Worm (Caenorhabditis elegans) whole organism, young adult: ENCODE measurements around the gene vps-36.

Experiments
- B0261.1 ChIP-seq: sonication (generic microtip); optimal IDR thresholded peaks from 2 replicates; lab custom pipeline; 2016; ENCODE audit warnings: mild to moderate bottlenecking, missing genetic modification characterization, moderate library complexity, missing compliant biosample characterization
- C06A6.2 ChIP-seq: fragments of 200-800 bp; sonication (Bioruptor generic); conservative IDR thresholded peaks from 2 replicates; pipeline ENCODE4 v1.3.6; 2022; ENCODE audit warnings: missing genetic modification characterization, missing compliant biosample characterization
- D2030.7 ChIP-seq: fragments of 200-800 bp; sonication (Bioruptor generic); IDR thresholded peaks from 2 replicates; pipeline ENCODE4 v1.3.6; 2022; ENCODE audit warnings: missing genetic modification reagents, missing genetic modification characterization, missing compliant biosample characterization
- F23B12.7 ChIP-seq: sonication (generic microtip); optimal IDR thresholded peaks from 2 replicates; lab custom pipeline; 2017; ENCODE audit warnings: missing genetic modification characterization, mild to moderate bottlenecking, missing compliant biosample characterization, antibody characterized with exemption, moderate library complexity; ENCODE audit not compliant: insufficient read depth
- F52B5.7 ChIP-seq: sonication (generic microtip); optimal IDR thresholded peaks from 2 replicates; lab custom pipeline; 2016; ENCODE audit warnings: mild to moderate bottlenecking, missing genetic modification characterization, missing compliant biosample characterization
- F55B11.4 ChIP-seq: sonication (generic microtip); optimal IDR thresholded peaks from 2 replicates; lab custom pipeline; 2016; ENCODE audit warnings: missing compliant biosample characterization, missing genetic modification characterization, borderline replicate concordance; ENCODE audit not compliant: insufficient read depth
- K11D2.4 ChIP-seq: fragments of 200-800 bp; sonication (Bioruptor generic); IDR thresholded peaks from 2 replicates; pipeline ENCODE4 v1.3.6; 2022; ENCODE audit warnings: missing genetic modification reagents, missing genetic modification characterization, missing compliant biosample characterization
- T26A5.8 ChIP-seq: sonication (generic microtip); optimal IDR thresholded peaks from 2 replicates; lab custom pipeline; 2016; ENCODE audit warnings: missing genetic modification characterization, missing compliant biosample characterization
- Y56A3A.18 ChIP-seq: fragments of 200-800 bp; sonication (Bioruptor generic); IDR thresholded peaks from 2 replicates; pipeline ENCODE4 v1.3.6; 2022; ENCODE audit warnings: missing genetic modification reagents, missing genetic modification characterization, missing compliant biosample characterization
- Y67H2A.10 ChIP-seq: fragments of 200-800 bp; sonication (Bioruptor generic); conservative IDR thresholded peaks from 2 replicates; pipeline ENCODE4 v1.3.6; 2022; ENCODE audit warnings: missing genetic modification reagents, missing genetic modification characterization, missing compliant biosample characterization
- ZK185.1 ChIP-seq: sonication (generic microtip); optimal IDR thresholded peaks from 2 replicates; lab custom pipeline; 2016; ENCODE audit warnings: mild to moderate bottlenecking, missing genetic modification characterization, missing compliant biosample characterization; ENCODE audit not compliant: poor library complexity, severe bottlenecking
- akir-1 ChIP-seq: fragments of 200-800 bp; sonication (Bioruptor generic); optimal IDR thresholded peaks from 2 replicates; lab custom pipeline; 2018; ENCODE audit warnings: mild to moderate bottlenecking, missing genetic modification characterization, moderate library complexity, missing compliant biosample characterization
- aptf-2 ChIP-seq: fragments of 200-800 bp; sonication (Bioruptor generic); conservative IDR thresholded peaks from 2 replicates; pipeline ENCODE4 v1.3.6; 2022; ENCODE audit warnings: missing genetic modification reagents, missing genetic modification characterization, missing compliant biosample characterization
- attf-3 ChIP-seq: fragments of 200-800 bp; sonication (Bioruptor generic); conservative IDR thresholded peaks from 2 replicates; pipeline ENCODE4 v1.3.6; 2022; ENCODE audit warnings: missing genetic modification reagents, missing genetic modification characterization, missing compliant biosample characterization
- attf-6 ChIP-seq: fragments of 200-800 bp; sonication (Bioruptor generic); IDR thresholded peaks from 2 replicates; pipeline ENCODE4 v1.3.6; 2022; ENCODE audit warnings: missing genetic modification reagents, missing genetic modification characterization, missing compliant biosample characterization
- bed-1 ChIP-seq: fragments of 200-800 bp; sonication (Bioruptor generic); IDR thresholded peaks from 2 replicates; pipeline ENCODE4 v1.3.6; 2022; ENCODE audit warnings: missing genetic modification reagents, missing genetic modification characterization, missing compliant biosample characterization
- cebp-1 ChIP-seq, 2 experiments: fragments of 200-800 bp in 1 of 2; sonication (Bioruptor generic) in 1 of 2; sonication (generic microtip) in 1 of 2; IDR thresholded peaks in 1 of 2; optimal IDR thresholded peaks in 1 of 2; 2 replicates each; pipeline versions ENCODE4 v1.3.6 to Lab custom; 2017 to 2022; ENCODE audit warnings: missing compliant biosample characterization in 2 of 2, missing genetic modification characterization in 2 of 2, mild to moderate bottlenecking in 1 of 2, missing genetic modification reagents in 1 of 2, moderate library complexity in 1 of 2
- ceh-40 ChIP-seq: fragments of 200-800 bp; sonication (Bioruptor generic); IDR thresholded peaks from 2 replicates; pipeline ENCODE4 v1.3.6; 2022; ENCODE audit warnings: missing genetic modification characterization, missing compliant biosample characterization
- chd-7 ChIP-seq: sonication (generic microtip); optimal IDR thresholded peaks from 2 replicates; lab custom pipeline; 2016; ENCODE audit warnings: mild to moderate bottlenecking, missing genetic modification characterization, moderate library complexity, missing compliant biosample characterization
- die-1 ChIP-seq: sonication (generic microtip); optimal IDR thresholded peaks from 2 replicates; lab custom pipeline; 2016; ENCODE audit warnings: missing genotype, mild to moderate bottlenecking, missing genetic modification characterization, missing compliant biosample characterization
- dpff-1 ChIP-seq: sonication (generic microtip); optimal IDR thresholded peaks from 2 replicates; lab custom pipeline; 2017; ENCODE audit warnings: mild to moderate bottlenecking, missing genetic modification characterization, missing compliant biosample characterization
- egrh-3 ChIP-seq: fragments of 200-800 bp; sonication (Bioruptor generic); IDR thresholded peaks from 2 replicates; pipeline ENCODE4 v1.3.6; 2022; ENCODE audit warnings: missing genetic modification reagents, missing genetic modification characterization, missing compliant biosample characterization
- gei-17 ChIP-seq: fragments of 200-800 bp; sonication (Bioruptor generic); optimal IDR thresholded peaks from 2 replicates; lab custom pipeline; 2018; ENCODE audit warnings: mild to moderate bottlenecking, missing genetic modification characterization, missing compliant biosample characterization
- him-1 ChIP-seq: sonication (generic microtip); optimal IDR thresholded peaks from 2 replicates; lab custom pipeline; 2016; ENCODE audit warnings: missing genotype, missing genetic modification reagents, missing genetic modification characterization, missing compliant biosample characterization
- hlh-26 ChIP-seq: fragments of 200-800 bp; sonication (Bioruptor generic); conservative IDR thresholded peaks from 2 replicates; pipeline ENCODE4 v1.3.6; 2022; ENCODE audit warnings: missing genetic modification reagents, missing genetic modification characterization, missing compliant biosample characterization
- hmg-20 ChIP-seq: fragments of 200-800 bp; sonication (Bioruptor generic); IDR thresholded peaks from 2 replicates; pipeline ENCODE4 v1.3.6; 2022; ENCODE audit warnings: missing genetic modification reagents, missing genetic modification characterization, missing compliant biosample characterization
- hsf-1 ChIP-seq: fragments of 200-800 bp; sonication (Bioruptor generic); IDR thresholded peaks from 2 replicates; pipeline ENCODE4 v1.3.6; 2022; ENCODE audit warnings: missing genetic modification reagents, missing genetic modification characterization, missing compliant biosample characterization
- lag-1 ChIP-seq: fragments of 200-800 bp; sonication (Bioruptor generic); IDR thresholded peaks from 2 replicates; pipeline ENCODE4 v1.3.6; 2022; ENCODE audit warnings: missing genetic modification reagents, missing genetic modification characterization, missing compliant biosample characterization
- let-607 ChIP-seq, 2 experiments: fragments of 200-800 bp in 1 of 2; sonication (Bioruptor generic) in 1 of 2; sonication (generic microtip) in 1 of 2; optimal IDR thresholded peaks; 2 replicates each; lab custom pipeline; 2016 to 2018; ENCODE audit warnings: mild to moderate bottlenecking in 2 of 2, missing compliant biosample characterization in 2 of 2, missing genetic modification characterization in 2 of 2, moderate library complexity in 2 of 2, missing genotype in 1 of 2
- lin-35 ChIP-seq, 3 experiments: fragments of 150-350 bp in 2 of 3; sonication (generic microtip) in 1 of 3; optimal IDR thresholded peaks; 2 replicates each; lab custom pipeline; 2014 to 2018; ENCODE audit warnings: missing biosample characterization in 3 of 3, missing genetic modification characterization in 3 of 3, missing genetic modification reagents in 3 of 3
- lin-54 ChIP-seq: fragments of 200-800 bp; sonication (Bioruptor generic); optimal IDR thresholded peaks from 2 replicates; lab custom pipeline; 2018; ENCODE audit warnings: mild to moderate bottlenecking, missing genetic modification characterization, missing compliant biosample characterization
- madf-3 ChIP-seq: fragments of 200-800 bp; sonication (Bioruptor generic); IDR thresholded peaks from 2 replicates; pipeline ENCODE4 v1.3.6; 2022; ENCODE audit warnings: missing genetic modification reagents, missing genetic modification characterization, missing compliant biosample characterization
- madf-8 ChIP-seq: fragments of 200-800 bp; sonication (Bioruptor generic); conservative IDR thresholded peaks from 2 replicates; pipeline ENCODE4 v1.3.6; 2022; ENCODE audit warnings: missing genetic modification reagents, missing genetic modification characterization, missing compliant biosample characterization
- mel-28 ChIP-seq: sonication (generic microtip); optimal IDR thresholded peaks from 2 replicates; lab custom pipeline; 2016; ENCODE audit warnings: borderline replicate concordance, mild to moderate bottlenecking, missing genetic modification characterization, missing compliant biosample characterization
- nfya-2 ChIP-seq: fragments of 200-800 bp; sonication (Bioruptor generic); IDR thresholded peaks from 2 replicates; pipeline ENCODE4 v1.3.6; 2022; ENCODE audit warnings: missing genetic modification reagents, missing genetic modification characterization, missing compliant biosample characterization
- nhr-120 ChIP-seq: fragments of 200-800 bp; sonication (Bioruptor generic); IDR thresholded peaks from 2 replicates; pipeline ENCODE4 v1.3.6; 2022; ENCODE audit warnings: missing genetic modification characterization, missing compliant biosample characterization
- nhr-27 ChIP-seq: fragments of 200-800 bp; sonication (Bioruptor generic); optimal IDR thresholded peaks from 2 replicates; lab custom pipeline; 2018; ENCODE audit warnings: mild to moderate bottlenecking, missing genetic modification characterization, moderate library complexity, missing compliant biosample characterization
- nhr-80 ChIP-seq: sonication (generic microtip); optimal IDR thresholded peaks from 2 replicates; lab custom pipeline; 2016; ENCODE audit warnings: missing genetic modification characterization, missing compliant biosample characterization
- repo-1 ChIP-seq: sonication (generic microtip); optimal IDR thresholded peaks from 2 replicates; lab custom pipeline; 2017; ENCODE audit warnings: mild to moderate bottlenecking, missing genetic modification characterization, missing compliant biosample characterization
- rpc-1 ChIP-seq, 2 experiments: fragments of 150-350 bp in 1 of 2; sonication (generic microtip) in 1 of 2; optimal IDR thresholded peaks; 2 replicates each; lab custom pipeline; 2014 to 2018; ENCODE audit warnings: missing biosample characterization in 1 of 2, missing genetic modification characterization in 1 of 2, missing genetic modification reagents in 1 of 2, missing genotype in 1 of 2
- sea-2 ChIP-seq: fragments of 200-800 bp; sonication (Bioruptor generic); IDR thresholded peaks from 2 replicates; pipeline ENCODE4 v1.3.6; 2022; ENCODE audit warnings: missing genetic modification characterization, missing compliant biosample characterization
- snpc-1.1 ChIP-seq: sonication (generic microtip); optimal IDR thresholded peaks from 2 replicates; lab custom pipeline; 2017; ENCODE audit warnings: missing genetic modification characterization, mild to moderate bottlenecking, missing compliant biosample characterization, antibody characterized with exemption, moderate library complexity, missing genotype, missing genetic modification reagents; ENCODE audit not compliant: insufficient read depth
- unc-130 ChIP-seq: sonication (generic microtip); optimal IDR thresholded peaks from 2 replicates; lab custom pipeline; 2016; ENCODE audit warnings: missing genetic modification reagents, missing genetic modification characterization, missing compliant biosample characterization
- xnd-1 ChIP-seq: sonication (generic microtip); optimal IDR thresholded peaks from 2 replicates; lab custom pipeline; 2016; ENCODE audit warnings: missing genotype, missing genetic modification reagents, missing genetic modification characterization, missing compliant biosample characterization
- ztf-22 ChIP-seq: fragments of 200-800 bp; sonication (Bioruptor generic); optimal IDR thresholded peaks from 2 replicates; lab custom pipeline; 2018; ENCODE audit warnings: mild to moderate bottlenecking, missing genetic modification characterization, moderate library complexity, missing compliant biosample characterization
- ztf-26 ChIP-seq: sonication (generic microtip); optimal IDR thresholded peaks from 2 replicates; lab custom pipeline; 2017; ENCODE audit warnings: missing genetic modification characterization, missing compliant biosample characterization

The vps-36 gene

DNA sequence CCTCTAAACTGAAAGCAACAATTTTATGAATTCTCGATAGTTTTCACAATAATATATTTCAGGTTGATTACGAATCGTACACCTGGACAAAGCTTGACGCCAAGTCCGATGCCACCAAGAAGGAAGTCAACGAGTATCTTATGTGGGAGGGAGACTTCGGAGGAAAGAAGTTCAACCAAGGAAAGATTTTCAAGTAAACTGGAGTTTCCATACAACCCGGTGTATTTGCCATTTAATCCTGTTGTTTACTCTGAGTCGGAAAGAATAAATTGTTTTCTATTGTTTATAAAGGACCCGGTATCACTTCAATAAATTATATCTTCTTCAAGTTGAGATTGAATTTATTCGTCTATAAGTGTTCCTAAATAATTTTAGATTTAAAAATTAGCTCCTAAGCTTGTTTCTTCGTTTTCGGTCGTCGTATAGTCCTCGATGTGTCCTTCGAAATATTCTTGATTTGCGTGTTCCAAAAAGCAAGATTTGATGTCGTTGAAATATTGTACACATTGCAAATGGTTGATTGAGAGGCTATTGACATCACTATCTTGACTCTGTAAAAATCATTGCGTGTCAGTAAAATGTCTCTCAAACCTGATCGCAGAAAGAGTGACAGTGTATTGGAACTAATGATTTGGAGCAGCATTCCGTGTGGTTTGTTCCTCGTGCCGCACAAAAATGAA, 7.3 kb upstream of the vps-36 start (continued):
- TF ChIP-seq madf-8 (GFP tag; lab: Robert Waterston, UW) (no peak), F55B11.4 (no peak), aptf-2 (GFP tag; lab: Robert Waterston, UW) (no peak), D2030.7 (GFP tag; lab: Robert Waterston, UW) (0 out of 2 replicates have a peak, but pooled peaks have one; percentile 11), nhr-80 (tag; lab: Kevin White, UChicago) (peak; percentile 99), mel-28 (tag; lab: Kevin White, UChicago) (no peak), nhr-120 (GFP tag; lab: Robert Waterston, UW) (0 out of 2 replicates have a peak, but pooled peaks have one; percentile 10), akir-1 (GFP tag; lab: Kevin White, UChicago) (no peak), ztf-22 (GFP tag; lab: Kevin White, UChicago) (peak; percentile 41), snpc-1.1 (tag; lab: Kevin White, UChicago) (no peak), Y56A3A.18 (GFP tag; lab: Robert Waterston, UW) (peak; percentile 39; the same call in 1 of the 2 replicates), hlh-26 (GFP tag; lab: Robert Waterston, UW) (no peak), rpc-1 (optimal IDR thresholded peaks at IDR 0.05; lab: Kevin White, UChicago) (no peak), rpc-1 (tag; optimal IDR thresholded peaks at IDR 0.05; lab: Kevin White, UChicago) (no peak), dpff-1 (tag; lab: Kevin White, UChicago) (no peak), F52B5.7 (tag; lab: Kevin White, UChicago) (no peak), C06A6.2 (GFP tag; lab: Robert Waterston, UW) (no peak), attf-6 (0 out of 2 replicates have a peak, but pooled peaks have one; percentile 13), chd-7 (tag; lab: Kevin White, UChicago) (peak; percentile 57), lag-1 (GFP tag; lab: Robert Waterston, UW) (no peak), K11D2.4 (GFP tag; lab: Robert Waterston, UW) (no peak), lin-54 (peak; percentile 47), let-607 (tag; optimal IDR thresholded peaks at IDR 0.05; lab: Kevin White, UChicago) (peak; percentile 98 to 99), ztf-26 (tag; lab: Kevin White, UChicago) (no peak), hmg-20 (GFP tag; lab: Robert Waterston, UW) (no peak), ceh-40 (GFP tag; lab: Robert Waterston, UW) (no peak), ZK185.1 (tag; lab: Kevin White, UChicago) (peak; percentile 27), nfya-2 (no peak), nhr-27 (tag; lab: Kevin White, UChicago) (no peak), repo-1 (peak; percentile 74), sea-2 (GFP tag; lab: Robert Waterston, UW) (no peak), Y67H2A.10 (GFP tag; lab: Robert Waterston, UW) (no peak), him-1 (tag; lab: Kevin White, UChicago) (peak; percentile 76), die-1 (tag; lab: Kevin White, UChicago) (no peak), hsf-1 (no peak), lin-35 (GFP tag; optimal IDR thresholded peaks at IDR 0.05; lab: Kevin White, UChicago) (peak in 1 of 3 experiments; percentile 55), F23B12.7 (tag; lab: Kevin White, UChicago) (no peak), cebp-1 (GFP tag; IDR thresholded peaks at IDR 0.05; lab: Robert Waterston, UW) (no peak), cebp-1 (tag; optimal IDR thresholded peaks at IDR 0.05; lab: Kevin White, UChicago) (no peak), unc-130 (GFP tag; lab: Kevin White, UChicago) (peak; percentile 51), egrh-3 (GFP tag; lab: Robert Waterston, UW) (no peak), bed-1 (GFP tag; lab: Robert Waterston, UW) (no peak), attf-3 (GFP tag; lab: Robert Waterston, UW) (no peak), xnd-1 (tag; lab: Kevin White, UChicago) (no peak), B0261.1 (tag; lab: Kevin White, UChicago) (no peak), T26A5.8 (no peak), madf-3 (GFP tag; lab: Robert Waterston, UW) (0 out of 2 replicates have a peak, but pooled peaks have one; percentile 15), gei-17 (GFP tag; lab: Kevin White, UChicago) (no peak)
